Worm (Caenorhabditis elegans) whole organism, young adult: Measurements from ENCODE around the gene elo-8.

Experiments
- B0336.3 ChIP-seq: fragments of 200-800 bp; sonication (Bioruptor generic); IDR thresholded peaks from 2 replicates; pipeline ENCODE4 v1.3.6; 2022; ENCODE audit warnings: missing genetic modification characterization, missing compliant biosample characterization
- C06A6.2 ChIP-seq: fragments of 200-800 bp; sonication (Bioruptor generic); conservative IDR thresholded peaks from 2 replicates; pipeline ENCODE4 v1.3.6; 2022; ENCODE audit warnings: missing genetic modification characterization, missing compliant biosample characterization
- C17E4.6 ChIP-seq: fragments of 200-800 bp; sonication (Bioruptor generic); IDR thresholded peaks from 2 replicates; pipeline ENCODE4 v1.3.6; 2022; ENCODE audit warnings: missing genetic modification reagents, missing genetic modification characterization, missing compliant biosample characterization
- F22D6.2 ChIP-seq: sonication (generic microtip); optimal IDR thresholded peaks from 2 replicates; lab custom pipeline; 2016; ENCODE audit warnings: mild to moderate bottlenecking, missing genetic modification characterization, missing compliant biosample characterization
- F33H1.4 ChIP-seq: fragments of 200-800 bp; sonication (Bioruptor generic); IDR thresholded peaks from 2 replicates; pipeline ENCODE4 v1.3.6; 2022; ENCODE audit warnings: missing genetic modification reagents, missing genetic modification characterization, missing compliant biosample characterization
- F52B5.7 ChIP-seq: sonication (generic microtip); optimal IDR thresholded peaks from 2 replicates; lab custom pipeline; 2016; ENCODE audit warnings: mild to moderate bottlenecking, missing genetic modification characterization, missing compliant biosample characterization
- F57C9.4 ChIP-seq: sonication (generic microtip); optimal IDR thresholded peaks from 2 replicates; lab custom pipeline; 2017; ENCODE audit warnings: mild to moderate bottlenecking, missing genetic modification characterization, missing compliant biosample characterization
- Y53G8AR.9 ChIP-seq: fragments of 200-800 bp; sonication (Bioruptor generic); conservative IDR thresholded peaks from 2 replicates; pipeline ENCODE4 v1.3.6; 2022; ENCODE audit warnings: missing genetic modification reagents, missing genetic modification characterization, missing compliant biosample characterization
- Y56A3A.18 ChIP-seq: fragments of 200-800 bp; sonication (Bioruptor generic); IDR thresholded peaks from 2 replicates; pipeline ENCODE4 v1.3.6; 2022; ENCODE audit warnings: missing genetic modification reagents, missing genetic modification characterization, missing compliant biosample characterization
- akir-1 ChIP-seq: fragments of 200-800 bp; sonication (Bioruptor generic); optimal IDR thresholded peaks from 2 replicates; lab custom pipeline; 2018; ENCODE audit warnings: mild to moderate bottlenecking, missing genetic modification characterization, moderate library complexity, missing compliant biosample characterization
- ama-1 ChIP-seq, 3 experiments: fragments of 150-350 bp in 1 of 3; sonication (generic microtip) in 2 of 3; optimal IDR thresholded peaks; 2 replicates each; lab custom pipeline; 2014 to 2018; ENCODE audit warnings: missing biosample characterization in 2 of 3, missing genetic modification characterization in 2 of 3, missing genetic modification reagents in 2 of 3
- athp-1 ChIP-seq: sonication (generic microtip); optimal IDR thresholded peaks from 2 replicates; lab custom pipeline; 2017; ENCODE audit warnings: mild to moderate bottlenecking, missing genetic modification characterization, missing compliant biosample characterization
- cebp-2 ChIP-seq: fragments of 200-800 bp; sonication (Bioruptor generic); IDR thresholded peaks from 2 replicates; pipeline ENCODE4 v1.3.6; 2022; ENCODE audit warnings: missing genetic modification characterization, missing compliant biosample characterization
- die-1 ChIP-seq: sonication (generic microtip); optimal IDR thresholded peaks from 2 replicates; lab custom pipeline; 2016; ENCODE audit warnings: missing genotype, mild to moderate bottlenecking, missing genetic modification characterization, missing compliant biosample characterization
- dox-1 ChIP-seq: fragments of 200-800 bp; sonication (Bioruptor generic); IDR thresholded peaks from 2 replicates; pipeline ENCODE4 v1.3.6; 2022; ENCODE audit warnings: missing genetic modification reagents, missing genetic modification characterization, missing compliant biosample characterization
- dpl-1 ChIP-seq: fragments of 150-350 bp; optimal IDR thresholded peaks from 2 replicates; lab custom pipeline; 2014; ENCODE audit warnings: missing biosample characterization, missing genetic modification reagents, missing genetic modification characterization
- ekl-4 ChIP-seq: fragments of 200-800 bp; sonication (Bioruptor generic); IDR thresholded peaks from 2 replicates; pipeline ENCODE4 v1.3.6; 2022; ENCODE audit warnings: missing genetic modification reagents, missing genetic modification characterization, missing compliant biosample characterization
- gei-17 ChIP-seq: fragments of 200-800 bp; sonication (Bioruptor generic); optimal IDR thresholded peaks from 2 replicates; lab custom pipeline; 2018; ENCODE audit warnings: mild to moderate bottlenecking, missing genetic modification characterization, missing compliant biosample characterization
- hlh-12 ChIP-seq: sonication (generic microtip); optimal IDR thresholded peaks from 2 replicates; lab custom pipeline; 2016; ENCODE audit warnings: missing genetic modification characterization, missing compliant biosample characterization
- hmg-1.2 ChIP-seq: fragments of 200-800 bp; sonication (Bioruptor generic); IDR thresholded peaks from 2 replicates; pipeline ENCODE4 v1.3.6; 2022; ENCODE audit warnings: missing genetic modification reagents, missing genetic modification characterization, missing compliant biosample characterization
- let-607 ChIP-seq, 2 experiments: fragments of 200-800 bp in 1 of 2; sonication (Bioruptor generic) in 1 of 2; sonication (generic microtip) in 1 of 2; optimal IDR thresholded peaks; 2 replicates each; lab custom pipeline; 2016 to 2018; ENCODE audit warnings: mild to moderate bottlenecking in 2 of 2, missing compliant biosample characterization in 2 of 2, missing genetic modification characterization in 2 of 2, moderate library complexity in 2 of 2, missing genotype in 1 of 2
- lin-40 ChIP-seq: sonication (generic microtip); optimal IDR thresholded peaks from 2 replicates; lab custom pipeline; 2016; ENCODE audit warnings: missing genetic modification characterization, mild to moderate bottlenecking, missing compliant biosample characterization, missing genotype, missing genetic modification reagents
- lir-1 ChIP-seq: fragments of 200-800 bp; sonication (Bioruptor generic); conservative IDR thresholded peaks from 2 replicates; pipeline ENCODE4 v1.3.6; 2022; ENCODE audit warnings: missing genetic modification reagents, missing genetic modification characterization, missing compliant biosample characterization
- lsl-1 ChIP-seq: fragments of 200-800 bp; sonication (Bioruptor generic); optimal IDR thresholded peaks from 2 replicates; lab custom pipeline; 2018; ENCODE audit warnings: mild to moderate bottlenecking, missing genetic modification characterization, moderate library complexity, missing compliant biosample characterization
- lsy-27 ChIP-seq: sonication (generic microtip); optimal IDR thresholded peaks from 2 replicates; lab custom pipeline; 2017; ENCODE audit warnings: missing genetic modification characterization, mild to moderate bottlenecking, missing compliant biosample characterization, antibody characterized with exemption, missing genotype, borderline replicate concordance; ENCODE audit not compliant: insufficient read depth
- nfyb-1 ChIP-seq: fragments of 200-800 bp; sonication (Bioruptor generic); IDR thresholded peaks from 2 replicates; pipeline ENCODE4 v1.3.6; 2022; ENCODE audit warnings: missing genetic modification reagents, missing genetic modification characterization, missing compliant biosample characterization
- nhr-27 ChIP-seq: fragments of 200-800 bp; sonication (Bioruptor generic); optimal IDR thresholded peaks from 2 replicates; lab custom pipeline; 2018; ENCODE audit warnings: mild to moderate bottlenecking, missing genetic modification characterization, moderate library complexity, missing compliant biosample characterization
- nhr-80 ChIP-seq: sonication (generic microtip); optimal IDR thresholded peaks from 2 replicates; lab custom pipeline; 2016; ENCODE audit warnings: missing genetic modification characterization, missing compliant biosample characterization
- repo-1 ChIP-seq: sonication (generic microtip); optimal IDR thresholded peaks from 2 replicates; lab custom pipeline; 2017; ENCODE audit warnings: mild to moderate bottlenecking, missing genetic modification characterization, missing compliant biosample characterization
- tlf-1 ChIP-seq: fragments of 200-800 bp; sonication (Bioruptor generic); optimal IDR thresholded peaks from 2 replicates; lab custom pipeline; 2018; ENCODE audit warnings: mild to moderate bottlenecking, missing genetic modification characterization, missing compliant biosample characterization
- unc-130 ChIP-seq: sonication (generic microtip); optimal IDR thresholded peaks from 2 replicates; lab custom pipeline; 2016; ENCODE audit warnings: missing genetic modification reagents, missing genetic modification characterization, missing compliant biosample characterization
- ztf-25 ChIP-seq: fragments of 200-800 bp; sonication (Bioruptor generic); IDR thresholded peaks from 2 replicates; pipeline ENCODE4 v1.3.6; 2022; ENCODE audit warnings: missing genetic modification reagents, missing genetic modification characterization, missing compliant biosample characterization
- ztf-26 ChIP-seq: sonication (generic microtip); optimal IDR thresholded peaks from 2 replicates; lab custom pipeline; 2017; ENCODE audit warnings: missing genetic modification characterization, missing compliant biosample characterization
- ztf-28 ChIP-seq: fragments of 200-800 bp; sonication (Bioruptor generic); IDR thresholded peaks from 2 replicates; pipeline ENCODE4 v1.3.6; 2022; ENCODE audit warnings: missing genetic modification reagents, missing genetic modification characterization, missing compliant biosample characterization
- ztf-3 ChIP-seq: fragments of 200-800 bp; sonication (Bioruptor generic); optimal IDR thresholded peaks from 2 replicates; lab custom pipeline; 2018; ENCODE audit warnings: mild to moderate bottlenecking, missing genetic modification characterization, missing compliant biosample characterization

Gene elo-8

DNA sequence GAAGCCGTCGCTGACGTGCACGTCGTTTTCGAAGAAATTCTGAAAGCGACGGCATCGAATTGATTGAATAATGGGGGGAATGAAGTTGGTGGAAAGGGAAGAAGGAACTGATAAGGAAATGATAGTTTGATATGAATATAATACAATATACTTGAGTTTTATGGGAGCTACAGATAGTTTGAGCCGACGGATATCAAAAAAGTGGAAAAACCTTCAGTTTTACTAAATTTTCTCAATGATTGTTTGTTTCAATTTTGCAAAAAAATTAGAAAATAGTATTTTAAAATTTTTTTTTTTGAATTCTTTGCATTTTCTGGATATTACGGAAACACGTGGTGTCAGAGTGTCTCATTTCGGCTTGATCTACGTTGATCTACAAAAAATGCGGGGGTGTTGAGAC lies 38.9 kb upstream of the elo-8 start, which contains the start of gene obr-1:
Gene obr-1, minus strand, starts transcription at position 101 of the 400 bp plus-strand sequence.
- TF ChIP-seq gei-17 (GFP tag; lab: Kevin White, UChicago): no peak
- TF ChIP-seq lir-1 (GFP tag; lab: Robert Waterston, UW): no peak
- no peak for TF ChIP-seq ama-1 (optimal IDR thresholded peaks at IDR 0.05; lab: Kevin White, UChicago)
- no peak for TF ChIP-seq ama-1 (GFP tag; optimal IDR thresholded peaks at IDR 0.05; lab: Kevin White, UChicago)
- no peak for TF ChIP-seq nhr-27 (tag; lab: Kevin White, UChicago)
- TF ChIP-seq, all 124 proteins: peak for 0

ce11 chrIII:11269206-11269605 lies 37.3 kb upstream of the elo-8 start:
- no peak for TF ChIP-seq F22D6.2 (tag; lab: Kevin White, UChicago)
- peak; percentile 27 for TF ChIP-seq nhr-80 (tag; lab: Kevin White, UChicago)
- no peak for TF ChIP-seq hlh-12 (tag; lab: Kevin White, UChicago)
- no peak for TF ChIP-seq ztf-3

DNA sequence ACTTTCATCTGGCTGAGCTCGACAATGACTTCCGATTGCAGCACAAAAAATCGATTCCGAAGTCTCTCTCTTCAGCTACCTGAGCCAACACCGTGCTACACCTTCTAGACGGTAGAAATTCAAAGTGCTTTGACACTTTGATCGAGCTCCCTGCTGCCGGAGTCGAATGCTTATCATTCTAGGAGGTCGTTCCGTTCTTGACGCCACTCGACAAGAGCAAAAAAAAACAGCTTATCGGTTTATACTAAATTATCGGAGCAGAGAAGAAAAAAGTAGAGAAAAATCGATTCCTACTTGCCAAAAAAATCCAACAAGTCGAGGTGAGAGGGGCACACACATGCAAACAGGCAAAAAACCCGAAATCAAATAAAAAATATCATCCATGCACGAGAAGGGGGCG lies 36.7 kb upstream of the elo-8 start:
- no peak for TF ChIP-seq lsl-1
- TF ChIP-seq nhr-80 (tag; lab: Kevin White, UChicago): peak; percentile 80
- TF ChIP-seq, all 124 proteins: peak for 1

- TF ChIP-seq B0336.3 (GFP tag; lab: Robert Waterston, UW) (peak; percentile 56; the same call in 1 of the 2 replicates), nhr-80 (tag; lab: Kevin White, UChicago) (peak; percentile 82), ekl-4 (GFP tag; lab: Robert Waterston, UW) (no peak), dox-1 (GFP tag; lab: Robert Waterston, UW) (0 out of 2 replicates have a peak, but pooled peaks have one; percentile 26), hmg-1.2 (GFP tag; lab: Robert Waterston, UW) (0 out of 2 replicates have a peak, but pooled peaks have one; percentile 7)
Measured at ce11 chrIII:11267372-11267771, 35.5 kb upstream of the elo-8 start.

ce11 chrIII:11262089-11262488 lies 30.2 kb upstream of the elo-8 start:
- TF ChIP-seq dpl-1 (GFP tag; lab: Kevin White, UChicago) (no peak), lsy-27 (no peak), lin-40 (tag; lab: Kevin White, UChicago) (peak; percentile 53)

DNA sequence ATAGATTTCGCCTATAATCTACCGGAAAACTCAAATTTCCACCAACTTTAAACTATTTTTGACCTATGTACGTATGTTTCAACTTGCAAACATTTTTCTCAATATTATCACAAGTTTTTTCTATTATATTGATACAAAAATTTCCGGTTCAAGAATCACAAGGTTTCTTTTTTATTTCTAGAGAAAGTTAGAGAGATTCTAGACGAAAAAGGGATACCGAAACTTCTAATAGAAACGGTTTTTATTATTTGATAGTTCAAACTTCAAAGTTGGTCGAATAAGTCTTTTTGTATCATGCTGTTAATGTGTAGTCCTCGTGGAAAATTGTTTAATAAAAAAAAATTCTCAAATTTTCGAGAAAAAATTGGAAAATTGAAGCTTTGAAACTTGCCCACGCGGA lies 23.2 kb upstream of the elo-8 start:
- TF ChIP-seq C06A6.2 (0 out of 2 replicates have a peak, but pooled peaks have one; percentile 15), tlf-1 (no peak), lin-40 (tag; lab: Kevin White, UChicago) (peak; percentile 45), let-607 (tag; optimal IDR thresholded peaks at IDR 0.05; lab: Kevin White, UChicago) (no peak), ztf-3 (no peak), B0336.3 (GFP tag; lab: Robert Waterston, UW) (no peak)

DNA sequence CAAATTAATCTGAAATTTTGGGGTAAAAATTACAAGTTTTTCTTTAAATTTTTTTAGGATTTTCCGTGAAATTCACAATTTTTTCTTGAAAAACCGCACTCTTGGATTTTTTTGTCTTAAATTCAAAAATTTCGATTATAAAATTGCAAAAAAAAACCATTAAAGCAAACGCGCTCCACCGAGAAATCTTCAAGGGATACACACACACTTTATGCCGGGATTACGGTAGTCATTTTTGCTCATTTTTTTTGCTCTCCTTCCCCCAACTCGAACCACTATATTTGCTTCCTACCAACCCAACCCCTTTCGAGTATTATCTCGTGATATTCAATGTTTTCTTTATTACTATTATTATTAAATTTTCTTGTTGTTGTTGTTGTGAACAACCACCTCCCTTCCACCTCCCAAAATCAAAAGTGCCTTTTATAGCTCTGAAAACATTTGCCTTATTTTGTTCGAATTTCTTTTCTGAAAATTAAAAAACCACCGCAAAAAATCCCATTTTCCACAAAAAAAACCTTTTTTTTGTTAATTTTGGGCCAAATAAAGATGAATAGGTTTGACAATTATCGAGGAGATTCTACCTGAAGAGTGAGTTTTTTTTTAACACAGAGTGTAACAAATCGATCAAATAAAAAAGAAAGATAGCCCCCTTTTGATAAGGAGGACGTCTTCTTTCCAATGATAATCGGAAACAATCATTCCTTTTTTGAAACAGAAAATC lies 20.0 kb upstream of the elo-8 start, which contains the start of gene Y47D3A.32:
Gene Y47D3A.32, plus strand, starts transcription at position 674 of the 724 bp plus-strand sequence.
- TF ChIP-seq ztf-25 (GFP tag; lab: Robert Waterston, UW): peak; percentile 59; the same call in 1 of the 2 replicates
- TF ChIP-seq cebp-2 (GFP tag; lab: Robert Waterston, UW): peak; percentile 86; the same call in 1 of the 2 replicates
- no peak for TF ChIP-seq nhr-80 (tag; lab: Kevin White, UChicago)
- peak; percentile 76 for TF ChIP-seq Y56A3A.18 (GFP tag; lab: Robert Waterston, UW)
- no peak for TF ChIP-seq nhr-27 (tag; lab: Kevin White, UChicago)
- TF ChIP-seq akir-1 (GFP tag; lab: Kevin White, UChicago): no peak
- TF ChIP-seq unc-130 (GFP tag; lab: Kevin White, UChicago): no peak
- TF ChIP-seq ztf-26 (tag; lab: Kevin White, UChicago): no peak
- no peak for TF ChIP-seq F33H1.4 (GFP tag; lab: Robert Waterston, UW)
- no peak for TF ChIP-seq F57C9.4 (tag; lab: Kevin White, UChicago)
- TF ChIP-seq die-1: no peak
- no peak for TF ChIP-seq ztf-28 (GFP tag; lab: Robert Waterston, UW)
- TF ChIP-seq F52B5.7 (tag; lab: Kevin White, UChicago): peak; percentile 44
- TF ChIP-seq athp-1: peak; percentile 11
- peak; percentile 78 for TF ChIP-seq nfyb-1 (GFP tag; lab: Robert Waterston, UW)
- TF ChIP-seq Y53G8AR.9 (GFP tag; lab: Robert Waterston, UW): peak; percentile 34; the same call in 1 of the 2 replicates
- TF ChIP-seq C17E4.6: no peak
- TF ChIP-seq repo-1 (tag; lab: Kevin White, UChicago): no peak
